Fruit fly (Drosophila melanogaster) whole organism, embryonic: ENCODE measurements around the gene Ppm1.

Experiments
- C15 ChIP-seq: fragments of 200-800 bp; sonication (Bioruptor generic); IDR thresholded peaks from 3 replicates; pipeline ENCODE4 v1.3.6; 2022; ENCODE audit warnings: missing biosample characterization, missing genetic modification characterization
- CG10267 ChIP-seq: fragments of 200-800 bp; sonication (Bioruptor generic); optimal IDR thresholded peaks from 2 replicates; lab custom pipeline; 2018; ENCODE audit warnings: missing biosample characterization, mild to moderate bottlenecking, missing genetic modification characterization, moderate library complexity
- CG11504 ChIP-seq: fragments of 200-800 bp; sonication (Bioruptor generic); optimal IDR thresholded peaks from 3 replicates; lab custom pipeline; 2019; ENCODE audit warnings: missing biosample characterization, mild to moderate bottlenecking, missing genetic modification characterization, moderate library complexity
- CG13123 ChIP-seq: fragments of 200-800 bp; sonication (Bioruptor generic); optimal IDR thresholded peaks from 2 replicates; lab custom pipeline; 2016; ENCODE audit warnings: missing biosample characterization, missing genetic modification characterization
- CG13424 ChIP-seq: fragments of 200-800 bp; sonication (Bioruptor generic); optimal IDR thresholded peaks from 2 replicates; lab custom pipeline; 2019; ENCODE audit warnings: missing biosample characterization, mild to moderate bottlenecking, missing genetic modification characterization, moderate library complexity
- CG14441 ChIP-seq: fragments of 200-800 bp; sonication (Bioruptor generic); IDR thresholded peaks from 2 replicates; pipeline ENCODE4 v1.3.6; 2022; ENCODE audit warnings: missing biosample characterization, missing genetic modification characterization
- CG14710 ChIP-seq: fragments of 200-800 bp; sonication (Bioruptor generic); optimal IDR thresholded peaks from 3 replicates; lab custom pipeline; 2019; ENCODE audit warnings: missing biosample characterization, mild to moderate bottlenecking, missing genetic modification characterization, moderate library complexity
- CG1529 ChIP-seq: fragments of 200-800 bp; sonication (Bioruptor generic); optimal IDR thresholded peaks from 3 replicates; lab custom pipeline; 2018; ENCODE audit warnings: missing biosample characterization, missing genetic modification characterization
- CG1603 ChIP-seq: fragments of 200-800 bp; sonication (Bioruptor generic); optimal IDR thresholded peaks from 2 replicates; lab custom pipeline; 2019; ENCODE audit warnings: missing biosample characterization, mild to moderate bottlenecking, missing genetic modification characterization, moderate library complexity
- CG16863 ChIP-seq: fragments of 200-800 bp; sonication (Bioruptor generic); optimal IDR thresholded peaks from 3 replicates; lab custom pipeline; 2016; ENCODE audit warnings: missing biosample characterization, missing genetic modification characterization
- CG17186 ChIP-seq: fragments of 200-800 bp; sonication (Bioruptor generic); optimal IDR thresholded peaks from 3 replicates; lab custom pipeline; 2017; ENCODE audit warnings: missing biosample characterization, missing genetic modification reagents, missing genetic modification characterization
- CG17612 ChIP-seq: fragments of 200-800 bp; sonication (Bioruptor generic); IDR thresholded peaks from 2 replicates; pipeline ENCODE4 v1.3.6; 2022; ENCODE audit warnings: missing biosample characterization, missing genetic modification characterization
- CG42726 ChIP-seq: fragments of 200-800 bp; sonication (Bioruptor generic); IDR thresholded peaks from 2 replicates; pipeline ENCODE4 v1.3.6; 2022; ENCODE audit warnings: missing biosample characterization, missing genetic modification characterization; ENCODE audit not compliant: partially characterized antibody
- CG4360 ChIP-seq: fragments of 200-800 bp; sonication (Bioruptor generic); IDR thresholded peaks from 2 replicates; pipeline ENCODE4 v1.3.6; 2022; ENCODE audit warnings: missing biosample characterization, missing genetic modification characterization
- CG4617 ChIP-seq: fragments of 200-800 bp; sonication (Bioruptor generic); optimal IDR thresholded peaks from 3 replicates; lab custom pipeline; 2016; ENCODE audit warnings: missing biosample characterization, missing genetic modification characterization, borderline replicate concordance
- CG4730 ChIP-seq: fragments of 200-800 bp; sonication (Bioruptor generic); IDR thresholded peaks from 2 replicates; pipeline ENCODE4 v1.3.6; 2022; ENCODE audit warnings: missing biosample characterization, missing genetic modification characterization
- CG6683 ChIP-seq: fragments of 200-800 bp; sonication (Bioruptor generic); optimal IDR thresholded peaks from 2 replicates; lab custom pipeline; 2017; ENCODE audit warnings: missing biosample characterization, mild to moderate bottlenecking, missing genetic modification characterization, missing genetic modification reagents
- CG6689 ChIP-seq: fragments of 200-800 bp; sonication (Bioruptor generic); IDR thresholded peaks from 2 replicates; pipeline ENCODE4 v1.3.6; 2022; ENCODE audit warnings: missing biosample characterization, missing genetic modification characterization
- CG9727 ChIP-seq: fragments of 200-800 bp; sonication (Bioruptor generic); optimal IDR thresholded peaks from 3 replicates; lab custom pipeline; 2017; ENCODE audit warnings: missing biosample characterization, mild to moderate bottlenecking, missing genetic modification characterization
- CG9876 ChIP-seq: fragments of 200-800 bp; sonication (Bioruptor generic); optimal IDR thresholded peaks from 2 replicates; lab custom pipeline; 2016; ENCODE audit warnings: missing biosample characterization, missing genetic modification characterization
- Camta ChIP-seq: fragments of 200-800 bp; sonication (Bioruptor generic); optimal IDR thresholded peaks from 2 replicates; lab custom pipeline; 2016; ENCODE audit warnings: missing biosample characterization, missing genetic modification characterization
- D19B ChIP-seq: fragments of 200-800 bp; sonication (Bioruptor generic); optimal IDR thresholded peaks from 2 replicates; lab custom pipeline; 2017; ENCODE audit warnings: missing biosample characterization, mild to moderate bottlenecking, missing genetic modification characterization
- E2f1 ChIP-seq: fragments of 200-800 bp; sonication (Bioruptor generic); IDR thresholded peaks from 2 replicates; pipeline ENCODE4 v1.3.6; 2022; ENCODE audit warnings: missing biosample characterization, missing genetic modification characterization
- E2f2 ChIP-seq: fragments of 200-800 bp; sonication (Bioruptor generic); IDR thresholded peaks from 2 replicates; pipeline ENCODE4 v1.3.6; 2022; ENCODE audit warnings: missing biosample characterization, missing genetic modification characterization
- Fer1 ChIP-seq: fragments of 200-800 bp; sonication (Bioruptor generic); optimal IDR thresholded peaks from 2 replicates; lab custom pipeline; 2017; ENCODE audit warnings: missing biosample characterization, mild to moderate bottlenecking, missing genetic modification characterization
- Hr3 ChIP-seq: fragments of 200-800 bp; sonication (Bioruptor generic); optimal IDR thresholded peaks from 3 replicates; lab custom pipeline; 2016; ENCODE audit warnings: missing biosample characterization, missing genetic modification characterization
- Jarid2 ChIP-seq: fragments of 200-800 bp; sonication (Bioruptor generic); optimal IDR thresholded peaks from 3 replicates; lab custom pipeline; 2017; ENCODE audit warnings: mild to moderate bottlenecking, missing biosample characterization, missing genetic modification reagents, missing genetic modification characterization
- MTF-1 ChIP-seq: fragments of 200-800 bp; sonication (Bioruptor generic); optimal IDR thresholded peaks from 2 replicates; lab custom pipeline; 2018; ENCODE audit warnings: missing biosample characterization, mild to moderate bottlenecking, missing genetic modification characterization, borderline replicate concordance
- Max ChIP-seq: fragments of 200-800 bp; sonication (Bioruptor generic); optimal IDR thresholded peaks from 2 replicates; lab custom pipeline; 2016; ENCODE audit warnings: missing biosample characterization, mild to moderate bottlenecking, missing genetic modification characterization
- NC2β ChIP-seq: fragments of 200-800 bp; sonication (Bioruptor generic); optimal IDR thresholded peaks from 2 replicates; lab custom pipeline; 2016; ENCODE audit warnings: missing biosample characterization, missing genetic modification characterization
- Stat92E ChIP-seq, 3 experiments: fragments of >200 bp in 2 of 3; fragments of 200-800 bp in 1 of 3; sonication (Bioruptor generic) in 1 of 3; optimal IDR thresholded peaks; 2 replicates each; lab custom pipeline; 2017 to 2019; ENCODE audit warnings: missing biosample characterization in 3 of 3, missing genetic modification characterization in 3 of 3, mild to moderate bottlenecking in 1 of 3, moderate library complexity in 1 of 3
- br ChIP-seq: fragments of >200 bp; optimal IDR thresholded peaks from 2 replicates; lab custom pipeline; 2017
- chif ChIP-seq, 2 experiments: fragments of 200-800 bp; sonication (Bioruptor generic); optimal IDR thresholded peaks; 3 replicates each; lab custom pipeline; 2016; ENCODE audit warnings: missing biosample characterization in 2 of 2, missing genetic modification characterization in 2 of 2
- chn ChIP-seq: fragments of 200-800 bp; sonication (Bioruptor generic); optimal IDR thresholded peaks from 2 replicates; lab custom pipeline; 2016; ENCODE audit warnings: missing biosample characterization, missing genetic modification characterization
- corto ChIP-seq: fragments of 200-800 bp; sonication (Bioruptor generic); optimal IDR thresholded peaks from 2 replicates; lab custom pipeline; 2016; ENCODE audit warnings: missing biosample characterization, mild to moderate bottlenecking, missing genetic modification characterization, moderate library complexity
- cwo ChIP-seq: fragments of 200-800 bp; sonication (Bioruptor generic); optimal IDR thresholded peaks from 3 replicates; lab custom pipeline; 2017; ENCODE audit warnings: missing biosample characterization, missing genetic modification characterization, mild to moderate bottlenecking, moderate library complexity, missing genetic modification reagents
- emc ChIP-seq: fragments of 200-800 bp; sonication (Bioruptor generic); optimal IDR thresholded peaks from 2 replicates; lab custom pipeline; 2016; ENCODE audit warnings: missing biosample characterization, missing genetic modification characterization
- grau ChIP-seq: fragments of 200-800 bp; optimal IDR thresholded peaks from 3 replicates; lab custom pipeline; 2019; ENCODE audit warnings: missing biosample characterization, mild to moderate bottlenecking, missing genetic modification characterization, moderate library complexity
- hb ChIP-seq: fragments of 200-800 bp; sonication (Bioruptor generic); IDR thresholded peaks from 3 replicates; pipeline ENCODE4 v1.3.6; 2022; ENCODE audit warnings: missing biosample characterization, missing genetic modification characterization; ENCODE audit not compliant: partially characterized antibody
- ind ChIP-seq: fragments of 200-800 bp; sonication (Bioruptor generic); optimal IDR thresholded peaks from 3 replicates; lab custom pipeline; 2016; ENCODE audit warnings: missing biosample characterization, missing genetic modification characterization
- mirr ChIP-seq: fragments of 200-800 bp; sonication (Bioruptor generic); optimal IDR thresholded peaks from 3 replicates; lab custom pipeline; 2018; ENCODE audit warnings: missing biosample characterization, mild to moderate bottlenecking, missing genetic modification characterization
- nerfin-1 ChIP-seq: fragments of 200-800 bp; sonication (Bioruptor generic); optimal IDR thresholded peaks from 3 replicates; lab custom pipeline; 2019; ENCODE audit warnings: missing biosample characterization, mild to moderate bottlenecking, missing genetic modification characterization, moderate library complexity
- pros ChIP-seq: fragments of 200-800 bp; sonication (Bioruptor generic); optimal IDR thresholded peaks from 3 replicates; lab custom pipeline; 2019; ENCODE audit warnings: missing biosample characterization, mild to moderate bottlenecking, missing genetic modification characterization, moderate library complexity
- repo ChIP-seq: fragments of 200-800 bp; sonication (Bioruptor generic); optimal IDR thresholded peaks from 2 replicates; lab custom pipeline; 2016; ENCODE audit warnings: missing biosample characterization, missing genetic modification characterization
- scrt ChIP-seq: fragments of 200-800 bp; sonication (Bioruptor generic); optimal IDR thresholded peaks from 2 replicates; lab custom pipeline; 2018; ENCODE audit warnings: missing biosample characterization, mild to moderate bottlenecking, missing genetic modification characterization, moderate library complexity
- trh ChIP-seq: fragments of 200-800 bp; sonication (Bioruptor generic); optimal IDR thresholded peaks from 2 replicates; lab custom pipeline; 2016; ENCODE audit warnings: missing biosample characterization, missing genetic modification characterization
- tup ChIP-seq: fragments of 200-800 bp; sonication (Bioruptor generic); optimal IDR thresholded peaks from 2 replicates; lab custom pipeline; 2016; ENCODE audit warnings: missing biosample characterization, mild to moderate bottlenecking, missing genetic modification characterization, moderate library complexity
- tx ChIP-seq: fragments of 200-800 bp; sonication (Bioruptor generic); optimal IDR thresholded peaks from 2 replicates; lab custom pipeline; 2016; ENCODE audit warnings: missing biosample characterization, missing genetic modification characterization
- wdn ChIP-seq: fragments of 200-800 bp; sonication (Bioruptor generic); IDR thresholded peaks from 2 replicates; pipeline ENCODE4 v1.3.6; 2022; ENCODE audit warnings: missing biosample characterization, missing genetic modification characterization

Ppm1 gene

dm6 chr3L:615425-616046 lies 34.4 kb downstream of the Ppm1 start (continued):
- peak; percentile 42 for TF ChIP-seq CG4617
- peak; percentile 90 for TF ChIP-seq CG14441 (GFP tag; lab: Robert Waterston, UW)
- TF ChIP-seq CG42726 (GFP tag; lab: Robert Waterston, UW), result no peak
- TF ChIP-seq CG1529 (GFP tag; lab: Kevin White, UChicago), result peak; percentile 82
- TF ChIP-seq CG16863 (GFP tag; lab: Kevin White, UChicago), result peak; percentile 89
- TF ChIP-seq CG17186, result peak; percentile 53
- TF ChIP-seq cwo (GFP tag; lab: Kevin White, UChicago), result peak; percentile 73
- peak; percentile 77 for TF ChIP-seq trh (GFP tag; lab: Kevin White, UChicago)
- no peak for TF ChIP-seq br
- peak; percentile 72 for TF ChIP-seq repo
- TF ChIP-seq Hr3, result peak; percentile 89
- TF ChIP-seq C15 (GFP tag; lab: Robert Waterston, UW), result 0 out of 3 replicates have a peak, but pooled peaks have one; percentile 11
- TF ChIP-seq nerfin-1 (tag; lab: Kevin White, UChicago), result peak; percentile 68
- peak; percentile 50 for TF ChIP-seq emc (GFP tag; lab: Kevin White, UChicago)
- peak; percentile 86 for TF ChIP-seq grau (tag; lab: Kevin White, UChicago)
- TF ChIP-seq Fer1 (GFP tag; lab: Kevin White, UChicago), result peak; percentile 89
- TF ChIP-seq pros (GFP tag; lab: Kevin White, UChicago), result peak; percentile 75
- no peak for TF ChIP-seq hb (GFP tag; lab: Robert Waterston, UW)
- peak; percentile 84 for TF ChIP-seq E2f1 (GFP tag; lab: Robert Waterston, UW)
- peak; percentile 77 for TF ChIP-seq CG9727 (GFP tag; lab: Kevin White, UChicago)
- TF ChIP-seq wdn (GFP tag; lab: Robert Waterston, UW), result peak; percentile 51; the same call in 1 of the 2 replicates
- TF ChIP-seq Jarid2 (GFP tag; lab: Kevin White, UChicago), result peak; percentile 73
- peak; percentile 94 for TF ChIP-seq mirr (GFP tag; lab: Kevin White, UChicago)
- peak; percentile 79 for TF ChIP-seq CG10267
- TF ChIP-seq D19B (GFP tag; lab: Kevin White, UChicago), result peak; percentile 60
- peak; percentile 57 for TF ChIP-seq scrt
- peak; percentile 89 to 91 for TF ChIP-seq chif (GFP tag; optimal IDR thresholded peaks at IDR 0.05; lab: Kevin White, UChicago)
- peak; percentile 93 for TF ChIP-seq CG11504
- peak; percentile 87 for TF ChIP-seq ind (GFP tag; lab: Kevin White, UChicago)
- peak; percentile 43 for TF ChIP-seq tup (GFP tag; lab: Kevin White, UChicago)
- TF ChIP-seq CG4360 (GFP tag; lab: Robert Waterston, UW), result peak; percentile 51; the same call in 1 of the 2 replicates
- TF ChIP-seq CG6683 (GFP tag; lab: Kevin White, UChicago), result peak; percentile 52
- TF ChIP-seq CG1603 (tag; lab: Kevin White, UChicago), result peak; percentile 55
- peak; percentile 88 for TF ChIP-seq CG13424 (tag; lab: Kevin White, UChicago)
- TF ChIP-seq CG14710, result peak; percentile 88
- peak; percentile 87 for TF ChIP-seq Max (GFP tag; lab: Kevin White, UChicago)
- TF ChIP-seq CG6689 (GFP tag; lab: Robert Waterston, UW), result peak; percentile 92
- TF ChIP-seq tx (GFP tag; lab: Kevin White, UChicago), result peak; percentile 83
- TF ChIP-seq CG13123 (GFP tag; lab: Kevin White, UChicago), result peak; percentile 79
- peak; percentile 84 for TF ChIP-seq CG9876 (GFP tag; lab: Kevin White, UChicago)
- TF ChIP-seq chn (GFP tag; lab: Kevin White, UChicago), result peak; percentile 72
- no peak for TF ChIP-seq corto
- TF ChIP-seq Stat92E (GFP tag; optimal IDR thresholded peaks at IDR 0.05; lab: Kevin White, UChicago), result no peak
- TF ChIP-seq NC2β (GFP tag; lab: Kevin White, UChicago), result peak; percentile 87
- TF ChIP-seq Camta, result peak; percentile 91
- peak; percentile 50 for TF ChIP-seq MTF-1 (GFP tag; lab: Kevin White, UChicago)
- TF ChIP-seq E2f2 (GFP tag; lab: Robert Waterston, UW), result peak; percentile 72
- peak; percentile 86 for TF ChIP-seq CG4730 (GFP tag; lab: Robert Waterston, UW)
- TF ChIP-seq CG17612 (GFP tag; lab: Robert Waterston, UW), result 0 out of 2 replicates have a peak, but pooled peaks have one; percentile 37
